Fruit fly (Drosophila melanogaster): ENCODE results near the gene CG1840.

DNA sequence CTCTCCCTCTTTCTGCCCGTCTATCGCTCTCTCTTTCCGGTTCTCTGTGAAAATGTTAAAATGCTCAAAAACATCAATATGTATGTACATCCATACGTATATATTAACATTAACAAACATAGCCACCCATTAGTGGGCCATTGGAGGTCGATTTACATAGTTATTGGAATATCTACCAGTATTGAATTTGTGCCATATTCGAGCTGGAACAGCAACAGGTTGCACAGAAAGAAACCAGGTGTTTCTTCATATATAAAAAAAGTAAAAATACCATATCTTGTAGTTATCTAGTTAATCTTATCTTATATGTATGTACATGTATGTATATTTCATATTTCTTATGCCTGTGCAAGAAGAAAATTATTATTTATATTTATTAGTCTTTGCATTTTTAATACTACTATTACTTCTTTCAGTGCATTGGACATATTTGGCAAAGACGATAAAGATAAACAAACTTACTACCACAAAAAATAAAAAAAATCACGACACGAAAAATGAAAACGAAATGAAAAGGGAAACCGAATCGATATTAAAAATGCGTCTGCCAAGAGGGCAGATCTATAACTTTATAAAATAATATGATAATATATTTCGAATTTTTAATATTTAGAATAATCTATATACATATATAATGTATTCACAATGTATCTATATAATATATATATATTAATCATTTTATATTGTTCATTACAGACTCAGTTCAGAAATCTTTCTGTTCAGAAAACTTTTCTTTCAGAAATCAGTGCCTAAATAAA lies 39.5 kb upstream of the CG1840 start:
- TF ChIP-seq CG8478 (optimal IDR thresholded peaks at IDR 0.05) (no peak), psq (optimal IDR thresholded peaks at IDR 0.05) (no peak), Dll (optimal IDR thresholded peaks at IDR 0.05) (no peak)
